Worm (Caenorhabditis elegans): ENCODE measurements around the gene srz-64.

Gene srz-64

ce11 chrII:1320412-1320811 lies 27.4 kb upstream of the srz-64 start:
- TF ChIP-seq mls-2 (tag; optimal IDR thresholded peaks at IDR 0.05) = peak; percentile 88
- peak; percentile 81 for TF ChIP-seq ceh-43 (GFP tag; optimal IDR thresholded peaks at IDR 0.05)
- peak; percentile 45 for TF ChIP-seq ces-1 (GFP tag; optimal IDR thresholded peaks at IDR 0.05)
- peak; percentile 7 for TF ChIP-seq elt-1 (tag; optimal IDR thresholded peaks at IDR 0.05; ENCODE audit: borderline replicate concordance, insufficient read depth)
- TF ChIP-seq mab-5 (tag; optimal IDR thresholded peaks at IDR 0.05) = no peak
- TF ChIP-seq unc-39 (tag; optimal IDR thresholded peaks at IDR 0.05) = no peak
- TF ChIP-seq nhr-237 (tag; optimal IDR thresholded peaks at IDR 0.05) = peak; percentile 96
- no peak for TF ChIP-seq flh-1 (GFP tag; optimal IDR thresholded peaks at IDR 0.05)
- peak; percentile 88 for TF ChIP-seq ceh-39 (tag; optimal IDR thresholded peaks at IDR 0.05)
- TF ChIP-seq ceh-83 (GFP tag; optimal IDR thresholded peaks at IDR 0.05) = peak; percentile 69
- TF ChIP-seq snpc-4 (tag; optimal IDR thresholded peaks at IDR 0.05) = no peak
- TF ChIP-seq bed-3 (GFP tag; optimal IDR thresholded peaks at IDR 0.05) = peak; percentile 22
- peak; percentile 40 for TF ChIP-seq blmp-1 (tag; optimal IDR thresholded peaks at IDR 0.05)
- no peak for TF ChIP-seq zip-8 (tag; optimal IDR thresholded peaks at IDR 0.05)
- TF ChIP-seq tbx-8 (GFP tag; optimal IDR thresholded peaks at IDR 0.05) = peak; percentile 66
- TF ChIP-seq sptf-1 (tag; optimal IDR thresholded peaks at IDR 0.05) = peak; percentile 91
- peak; percentile 48 for TF ChIP-seq ztf-11 (tag; optimal IDR thresholded peaks at IDR 0.05)
- peak; percentile 5 for TF ChIP-seq nhr-2 (tag; optimal IDR thresholded peaks at IDR 0.05)
- peak; percentile 75 for TF ChIP-seq hlh-1 (tag; optimal IDR thresholded peaks at IDR 0.05)
- TF ChIP-seq drap-1 (GFP tag; optimal IDR thresholded peaks at IDR 0.05) = peak; percentile 78
- TF ChIP-seq M03D4.4 (tag; optimal IDR thresholded peaks at IDR 0.05) = peak; percentile 84
- TF ChIP-seq elt-3 (tag; optimal IDR thresholded peaks at IDR 0.05) = no peak
- peak; percentile 54 for TF ChIP-seq unc-62 (GFP tag; optimal IDR thresholded peaks at IDR 0.05)
- peak; percentile 38 for TF ChIP-seq ham-2 (GFP tag; optimal IDR thresholded peaks at IDR 0.05)
- TF ChIP-seq lin-13 (tag; optimal IDR thresholded peaks at IDR 0.05) = peak; percentile 97
- peak; percentile 72 for TF ChIP-seq cnd-1 (tag; optimal IDR thresholded peaks at IDR 0.05)
- TF ChIP-seq sem-2 (GFP tag; optimal IDR thresholded peaks at IDR 0.05) = peak; percentile 50
- no peak for TF ChIP-seq nhr-76 (tag; optimal IDR thresholded peaks at IDR 0.05)
- TF ChIP-seq nhr-12 (tag; optimal IDR thresholded peaks at IDR 0.05) = peak; percentile 16
- peak; percentile 87 for TF ChIP-seq pha-4 (tag; optimal IDR thresholded peaks at IDR 0.05)
- peak; percentile 74 for TF ChIP-seq unc-120 (tag; optimal IDR thresholded peaks at IDR 0.05; ENCODE audit: poor library complexity, severe bottlenecking)
- TF ChIP-seq mep-1 (tag; optimal IDR thresholded peaks at IDR 0.05) = peak; percentile 96
- no peak for TF ChIP-seq nhr-28 (tag; optimal IDR thresholded peaks at IDR 0.05)
- TF ChIP-seq lin-32 (GFP tag; optimal IDR thresholded peaks at IDR 0.05) = peak; percentile 0
- TF ChIP-seq lsy-2 (tag; optimal IDR thresholded peaks at IDR 0.05) = peak; percentile 90

ce11 chrII:1315245-1315644 lies 22.2 kb upstream of the srz-64 start:
- TF ChIP-seq nhr-12 (tag; optimal IDR thresholded peaks at IDR 0.05) (no peak), nhr-76 (tag; optimal IDR thresholded peaks at IDR 0.05) (no peak), pha-4 (tag; optimal IDR thresholded peaks at IDR 0.05) (no peak), unc-62 (GFP tag; optimal IDR thresholded peaks at IDR 0.05) (no peak), cnd-1 (tag; optimal IDR thresholded peaks at IDR 0.05) (no peak), sptf-1 (tag; optimal IDR thresholded peaks at IDR 0.05) (no peak), snpc-4 (tag; optimal IDR thresholded peaks at IDR 0.05) (no peak), flh-1 (GFP tag; optimal IDR thresholded peaks at IDR 0.05) (no peak), ceh-83 (GFP tag; optimal IDR thresholded peaks at IDR 0.05) (no peak), lsy-2 (tag; optimal IDR thresholded peaks at IDR 0.05) (no peak), drap-1 (GFP tag; optimal IDR thresholded peaks at IDR 0.05) (no peak), lin-13 (tag; optimal IDR thresholded peaks at IDR 0.05) (no peak), sem-2 (GFP tag; optimal IDR thresholded peaks at IDR 0.05) (no peak), ces-1 (GFP tag; optimal IDR thresholded peaks at IDR 0.05) (no peak), bed-3 (GFP tag; optimal IDR thresholded peaks at IDR 0.05) (no peak), nhr-237 (tag; optimal IDR thresholded peaks at IDR 0.05) (no peak), zip-8 (tag; optimal IDR thresholded peaks at IDR 0.05) (no peak)

ce11 chrII:1309892-1310516 lies 16.9 kb upstream of the srz-64 start, which contains the start of the genes alh-6 and fcho-1:
Gene alh-6, minus strand, starts transcription at chrII:1310133.
Gene fcho-1, plus strand, starts transcription at chrII:1310515.
- no peak for TF ChIP-seq unc-62 (GFP tag; optimal IDR thresholded peaks at IDR 0.05)
- TF ChIP-seq ham-2 (GFP tag; optimal IDR thresholded peaks at IDR 0.05) = no peak
- TF ChIP-seq unc-120 (tag; optimal IDR thresholded peaks at IDR 0.05; ENCODE audit: poor library complexity, severe bottlenecking) = peak; percentile 39
- peak; percentile 4 for TF ChIP-seq ces-1 (GFP tag; optimal IDR thresholded peaks at IDR 0.05)
- TF ChIP-seq mls-2 (tag; optimal IDR thresholded peaks at IDR 0.05) = no peak
- peak; percentile 40 for TF ChIP-seq sptf-1 (tag; optimal IDR thresholded peaks at IDR 0.05)
- TF ChIP-seq lsy-2 (tag; optimal IDR thresholded peaks at IDR 0.05) = no peak
- TF ChIP-seq zip-8 (tag; optimal IDR thresholded peaks at IDR 0.05) = no peak
